Worm (Caenorhabditis elegans) whole organism, L2 larva: ENCODE measurements around the gene fbxa-85.
"Not testable (repeated sequence)": the region's sequence is repeated elsewhere in the genome, so short reads cannot be mapped to it uniquely, and the experiment has no call there.

Experiments
- C34F6.9 ChIP-seq: fragments of 150-350 bp; optimal IDR thresholded peaks from 2 replicates; lab custom pipeline; 2014; ENCODE audit warnings: missing biosample characterization, missing genetic modification characterization
- F13H6.1 ChIP-seq: sonication (generic microtip); optimal IDR thresholded peaks from 2 replicates; lab custom pipeline; 2016; ENCODE audit warnings: missing genetic modification characterization, missing compliant biosample characterization
- Y55F3AM.14 ChIP-seq: fragments of 200-800 bp; sonication (Bioruptor generic); optimal IDR thresholded peaks from 2 replicates; lab custom pipeline; 2018; ENCODE audit warnings: mild to moderate bottlenecking, missing genetic modification characterization, missing compliant biosample characterization
- alr-1 ChIP-seq: fragments of 150-350 bp; optimal IDR thresholded peaks from 2 replicates; lab custom pipeline; 2014; ENCODE audit warnings: missing biosample characterization, missing genetic modification characterization
- ama-1 ChIP-seq: fragments of 150-350 bp; optimal IDR thresholded peaks from 2 replicates; lab custom pipeline; 2018; ENCODE audit warnings: inconsistent platforms
- blmp-1 ChIP-seq: sonication (generic microtip); optimal IDR thresholded peaks from 2 replicates; lab custom pipeline; 2017; ENCODE audit warnings: missing genetic modification characterization, mild to moderate bottlenecking, missing compliant biosample characterization, antibody characterized with exemption, moderate library complexity; ENCODE audit not compliant: insufficient read depth
- ceh-16 ChIP-seq: fragments of 150-350 bp; optimal IDR thresholded peaks from 2 replicates; lab custom pipeline; 2014; ENCODE audit warnings: missing biosample characterization, missing genetic modification characterization
- dmd-4 ChIP-seq: sonication (generic microtip); optimal IDR thresholded peaks from 2 replicates; lab custom pipeline; 2017; ENCODE audit warnings: missing biosample characterization, missing genetic modification characterization
- egl-27 ChIP-seq: sonication (generic microtip); optimal IDR thresholded peaks from 3 replicates; lab custom pipeline; 2017; ENCODE audit warnings: missing biosample characterization, missing genetic modification reagents, missing genetic modification characterization
- fos-1 ChIP-seq: fragments of 150-350 bp; optimal IDR thresholded peaks from 2 replicates; lab custom pipeline; 2014; ENCODE audit warnings: missing biosample characterization, missing genetic modification characterization
- gmeb-1 ChIP-seq: fragments of 150-350 bp; optimal IDR thresholded peaks from 2 replicates; lab custom pipeline; 2014; ENCODE audit warnings: missing biosample characterization, missing genetic modification characterization
- lin-11 ChIP-seq: fragments of 150-350 bp; sonication (generic microtip); optimal IDR thresholded peaks from 2 replicates; lab custom pipeline; 2014; ENCODE audit warnings: missing biosample characterization, missing genetic modification characterization, inconsistent platforms, mixed read lengths
- lin-13 ChIP-seq: fragments of 150-350 bp; optimal IDR thresholded peaks from 2 replicates; lab custom pipeline; 2014; ENCODE audit warnings: missing biosample characterization, missing genetic modification reagents, missing genetic modification characterization
- lin-39 ChIP-seq: fragments of 150-350 bp; optimal IDR thresholded peaks from 2 replicates; lab custom pipeline; 2014; ENCODE audit warnings: missing biosample characterization, missing genetic modification reagents, missing genetic modification characterization
- mbf-1 ChIP-seq: sonication (generic microtip); optimal IDR thresholded peaks from 2 replicates; lab custom pipeline; 2017; ENCODE audit warnings: missing biosample characterization, missing genetic modification characterization
- mdl-1 ChIP-seq, 2 experiments: fragments of 150-350 bp in 1 of 2; sonication (generic microtip) in 1 of 2; optimal IDR thresholded peaks; 2 replicates each; lab custom pipeline; 2017; ENCODE audit warnings: missing biosample characterization in 2 of 2, missing genetic modification characterization in 2 of 2
- nhr-10 ChIP-seq: sonication (generic microtip); optimal IDR thresholded peaks from 2 replicates; lab custom pipeline; 2017; ENCODE audit warnings: missing biosample characterization, missing genetic modification characterization
- nhr-129 ChIP-seq: fragments of 150-350 bp; optimal IDR thresholded peaks from 2 replicates; lab custom pipeline; 2014; ENCODE audit warnings: missing biosample characterization, missing genetic modification characterization
- nhr-23 ChIP-seq: fragments of 150-350 bp; optimal IDR thresholded peaks from 2 replicates; lab custom pipeline; 2014; ENCODE audit warnings: missing biosample characterization, missing genetic modification reagents, missing genetic modification characterization
- nhr-237 ChIP-seq: fragments of 150-350 bp; optimal IDR thresholded peaks from 2 replicates; lab custom pipeline; 2014; ENCODE audit warnings: missing biosample characterization, missing genetic modification characterization
- nhr-25 ChIP-seq: fragments of 150-350 bp; sonication (generic microtip); optimal IDR thresholded peaks from 3 replicates; lab custom pipeline; 2014; ENCODE audit warnings: missing biosample characterization, missing genetic modification characterization
- nhr-77 ChIP-seq: fragments of 150-350 bp; optimal IDR thresholded peaks from 2 replicates; lab custom pipeline; 2014; ENCODE audit warnings: missing biosample characterization, missing genetic modification characterization
- sem-4 ChIP-seq: fragments of 150-350 bp; optimal IDR thresholded peaks from 2 replicates; lab custom pipeline; 2014; ENCODE audit warnings: missing biosample characterization, missing genetic modification reagents, missing genetic modification characterization
- skn-1 ChIP-seq: sonication (generic microtip); optimal IDR thresholded peaks from 2 replicates; lab custom pipeline; 2017; ENCODE audit warnings: missing biosample characterization, missing genetic modification characterization
- sma-3 ChIP-seq: sonication (generic microtip); optimal IDR thresholded peaks from 2 replicates; lab custom pipeline; 2016; ENCODE audit warnings: missing genetic modification reagents, missing genetic modification characterization, missing compliant biosample characterization
- sma-9 ChIP-seq, 2 experiments: fragments of 150-350 bp in 1 of 2; sonication (generic microtip) in 1 of 2; optimal IDR thresholded peaks; 2 replicates each; lab custom pipeline; 2014 to 2016; ENCODE audit warnings: missing genetic modification characterization in 2 of 2, mild to moderate bottlenecking in 1 of 2, missing biosample characterization in 1 of 2, missing compliant biosample characterization in 1 of 2, missing genetic modification reagents in 1 of 2, moderate library complexity in 1 of 2
- unc-62 ChIP-seq: fragments of 150-350 bp; optimal IDR thresholded peaks from 2 replicates; lab custom pipeline; 2014; ENCODE audit warnings: missing biosample characterization, missing genetic modification reagents, missing genetic modification characterization
- zag-1 ChIP-seq: fragments of 150-350 bp; optimal IDR thresholded peaks from 2 replicates; lab custom pipeline; 2014; ENCODE audit warnings: missing biosample characterization, missing genetic modification characterization
- ztf-1 ChIP-seq: fragments of 200-800 bp; sonication (Bioruptor generic); conservative IDR thresholded peaks from 2 replicates; pipeline ENCODE4 v1.3.6; 2022; ENCODE audit warnings: missing genetic modification characterization, missing compliant biosample characterization
- ztf-11 ChIP-seq: sonication (generic microtip); optimal IDR thresholded peaks from 2 replicates; lab custom pipeline; 2017; ENCODE audit warnings: missing biosample characterization, missing genetic modification characterization
- ztf-4 ChIP-seq: fragments of 150-350 bp; optimal IDR thresholded peaks from 2 replicates; lab custom pipeline; 2014; ENCODE audit warnings: missing biosample characterization, missing genetic modification characterization

The fbxa-85 gene

DNA sequence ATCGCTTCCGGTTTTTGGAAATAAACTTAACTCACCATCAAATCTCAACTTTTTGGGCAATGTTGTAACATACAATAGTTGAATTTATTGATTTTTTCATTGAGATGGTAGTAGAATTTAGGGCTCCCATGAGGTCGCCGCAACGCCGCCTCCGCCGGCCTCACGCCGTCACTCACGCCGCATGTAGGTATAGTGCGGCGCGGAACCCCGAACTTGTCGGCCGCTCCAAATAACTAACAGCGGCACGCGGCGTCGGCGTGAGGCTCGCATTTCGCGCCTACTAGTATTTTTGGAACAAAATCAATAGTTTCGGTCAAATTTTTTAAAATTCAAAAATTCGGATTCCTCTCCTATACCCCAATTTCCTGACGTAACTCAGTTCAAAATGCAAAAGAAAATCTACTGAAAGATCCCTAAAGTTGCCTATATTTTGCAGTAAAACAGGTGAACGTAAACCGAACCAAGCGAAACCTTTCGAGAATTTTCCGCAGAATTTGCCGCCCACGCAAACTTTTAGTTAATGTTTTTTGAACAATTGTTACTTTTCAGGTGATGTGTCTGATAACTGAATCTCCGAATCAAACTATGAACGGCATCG, 7.5 kb upstream of the fbxa-85 start, which contains the start of gene Y61B8A.6:
Gene Y61B8A.6, plus strand, starts transcription at position 548 of the 598 bp plus-strand sequence.
- no peak for TF ChIP-seq skn-1 (tag; lab: Kevin White, UChicago)
- no peak for TF ChIP-seq nhr-25 (tag; lab: Kevin White, UChicago)
- TF ChIP-seq egl-27 (tag; lab: Kevin White, UChicago): no peak
- TF ChIP-seq ama-1: no peak
- TF ChIP-seq ceh-16 (tag; lab: Kevin White, UChicago): no peak
- no peak for TF ChIP-seq blmp-1 (tag; lab: Kevin White, UChicago)
- no peak for TF ChIP-seq alr-1 (tag; lab: Kevin White, UChicago)
- no peak for TF ChIP-seq nhr-237
- TF ChIP-seq sem-4: no peak
- TF ChIP-seq dmd-4 (tag; lab: Kevin White, UChicago): no peak
- TF ChIP-seq sma-9 (GFP tag; optimal IDR thresholded peaks at IDR 0.05; lab: Kevin White, UChicago): no peak
- no peak for TF ChIP-seq sma-9 (tag; optimal IDR thresholded peaks at IDR 0.05; lab: Kevin White, UChicago)
- TF ChIP-seq lin-11 (tag; lab: Kevin White, UChicago): no peak
- TF ChIP-seq nhr-10 (tag; lab: Kevin White, UChicago): no peak
- no peak for TF ChIP-seq F13H6.1 (tag; lab: Kevin White, UChicago)

DNA sequence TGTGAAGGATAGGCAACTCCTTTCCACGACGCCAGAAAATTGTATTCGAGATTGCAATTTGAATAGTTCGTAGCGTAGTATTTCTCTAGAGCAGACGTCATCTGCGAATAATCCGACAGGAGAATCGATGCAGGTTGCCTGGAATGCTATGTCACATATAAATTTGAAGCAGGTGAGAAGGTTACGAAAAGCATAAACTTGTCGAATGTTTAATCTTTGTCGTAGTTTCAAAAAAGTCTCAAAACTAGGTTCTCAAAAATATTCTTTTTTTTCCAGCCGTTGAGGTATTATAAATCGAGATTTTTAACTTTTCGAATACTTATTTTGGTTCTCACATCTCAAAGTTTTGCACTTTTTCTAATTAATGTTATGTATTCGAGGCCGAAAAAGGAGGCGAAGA, 3.9 kb upstream of the fbxa-85 start, which contains the start of gene srh-116:
Gene srh-116, minus strand, starts transcription at position 101 of the 400 bp plus-strand sequence.
- not testable (repeated sequence) for TF ChIP-seq alr-1 (tag; lab: Kevin White, UChicago); ztf-11 (tag; lab: Kevin White, UChicago); fos-1
- TF ChIP-seq, all 48 proteins: peak for 0; not testable (repeated sequence) for 48

DNA sequence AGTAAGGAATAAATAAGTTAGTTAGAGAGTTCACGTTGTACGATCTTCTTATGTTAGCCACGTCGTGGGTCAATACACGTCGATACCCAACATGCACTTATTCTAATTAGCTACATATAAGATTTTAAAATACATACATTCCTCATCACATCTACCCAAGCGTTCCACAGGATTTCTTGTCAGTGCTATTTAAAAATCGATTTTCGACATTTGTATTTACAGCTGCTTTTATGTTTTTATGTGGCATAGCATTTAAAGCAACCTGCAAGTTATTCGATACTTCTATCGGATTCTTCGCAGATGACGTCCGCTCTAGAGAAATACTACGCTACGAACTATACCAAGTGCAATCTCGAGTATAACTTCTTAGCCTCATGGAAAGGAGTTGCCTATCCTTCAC, 3.5 kb upstream of the fbxa-85 start, which contains the start of gene srh-115:
Gene srh-115, plus strand, starts transcription at position 301 of the 400 bp plus-strand sequence.
- TF ChIP-seq F13H6.1 (tag; lab: Kevin White, UChicago) (no peak), zag-1 (tag; lab: Kevin White, UChicago) (no peak)

DNA sequence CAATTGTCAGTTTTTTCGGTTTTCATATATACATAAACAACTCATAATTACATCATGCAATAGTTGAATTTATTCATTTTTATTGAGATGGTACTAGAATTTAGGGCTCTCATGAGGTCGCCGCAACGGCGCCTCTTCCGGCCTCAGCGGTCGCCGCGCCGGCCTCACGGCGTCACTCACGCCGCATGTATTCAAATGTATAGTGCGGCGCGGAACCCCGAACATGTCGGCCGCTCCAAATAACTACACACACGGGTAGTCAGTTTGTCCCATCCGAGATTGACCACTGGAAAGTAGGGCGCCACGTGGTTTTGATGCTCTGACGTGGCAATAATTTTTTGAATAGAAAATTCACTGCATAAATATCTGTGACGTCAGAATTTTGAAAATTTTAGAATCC, 1.3 kb upstream of the fbxa-85 start:
- TF ChIP-seq sma-9 (GFP tag; optimal IDR thresholded peaks at IDR 0.05; lab: Kevin White, UChicago) (no peak), sma-9 (tag; optimal IDR thresholded peaks at IDR 0.05; lab: Kevin White, UChicago) (no peak), mdl-1 (tag; optimal IDR thresholded peaks at IDR 0.05; lab: Kevin White, UChicago) (no peak), nhr-10 (tag; lab: Kevin White, UChicago) (no peak), mbf-1 (tag; lab: Kevin White, UChicago) (no peak), ztf-1 (GFP tag; lab: Robert Waterston, UW) (no peak), sma-3 (GFP tag; lab: Kevin White, UChicago) (no peak), gmeb-1 (no peak), unc-62 (no peak), lin-13 (GFP tag; lab: Kevin White, UChicago) (no peak), egl-27 (tag; lab: Kevin White, UChicago) (no peak), lin-39 (tag; lab: Kevin White, UChicago) (no peak), nhr-23 (no peak), C34F6.9 (no peak), ceh-16 (tag; lab: Kevin White, UChicago) (no peak), nhr-77 (tag; lab: Kevin White, UChicago) (no peak), nhr-25 (tag; lab: Kevin White, UChicago) (no peak), F13H6.1 (tag; lab: Kevin White, UChicago) (no peak), nhr-129 (tag; lab: Kevin White, UChicago) (no peak), ztf-4 (tag; lab: Kevin White, UChicago) (no peak), skn-1 (tag; lab: Kevin White, UChicago) (no peak)

- TF ChIP-seq fos-1 (peak; percentile 72), Y55F3AM.14 (GFP tag; lab: Kevin White, UChicago) (no peak), sma-9 (GFP tag; optimal IDR thresholded peaks at IDR 0.05; lab: Kevin White, UChicago) (peak; percentile 23), sma-9 (tag; optimal IDR thresholded peaks at IDR 0.05; lab: Kevin White, UChicago) (no peak)
- TF ChIP-seq, all 48 proteins: peak for 2
Measured at ce11 chrV:17258244-17258643, 724 bp upstream of the fbxa-85 start.
